Worm (Caenorhabditis elegans) whole organism, L4 larva: Measurements from ENCODE around the gene rig-3.

ENCODE experiments used
- ZK337.2 ChIP-seq: fragments of 200-800 bp; sonication (Bioruptor generic); IDR thresholded peaks from 2 replicates; pipeline ENCODE4 v1.3.6; 2022; ENCODE audit warnings: missing genetic modification reagents, missing genetic modification characterization, missing compliant biosample characterization
- ama-1 ChIP-seq: fragments of 150-350 bp; optimal IDR thresholded peaks from 2 replicates; lab custom pipeline; 2014; ENCODE audit warnings: inconsistent platforms, mixed read lengths
- lin-38 ChIP-seq: fragments of 200-800 bp; sonication (Bioruptor generic); IDR thresholded peaks from 2 replicates; pipeline ENCODE4 v1.3.6; 2022; ENCODE audit warnings: missing genetic modification reagents, missing genetic modification characterization, missing compliant biosample characterization
- nhr-11 ChIP-seq: fragments of 150-350 bp; optimal IDR thresholded peaks from 2 replicates; lab custom pipeline; 2014; ENCODE audit warnings: missing biosample characterization, missing genetic modification characterization
- tag-97 ChIP-seq: fragments of 200-800 bp; sonication (Bioruptor generic); IDR thresholded peaks from 2 replicates; pipeline ENCODE4 v1.3.6; 2022; ENCODE audit warnings: missing genetic modification characterization, missing compliant biosample characterization
- unc-130 ChIP-seq: sonication (generic microtip); optimal IDR thresholded peaks from 2 replicates; lab custom pipeline; 2016; ENCODE audit warnings: missing genetic modification reagents, missing genetic modification characterization, missing compliant biosample characterization

DNA sequence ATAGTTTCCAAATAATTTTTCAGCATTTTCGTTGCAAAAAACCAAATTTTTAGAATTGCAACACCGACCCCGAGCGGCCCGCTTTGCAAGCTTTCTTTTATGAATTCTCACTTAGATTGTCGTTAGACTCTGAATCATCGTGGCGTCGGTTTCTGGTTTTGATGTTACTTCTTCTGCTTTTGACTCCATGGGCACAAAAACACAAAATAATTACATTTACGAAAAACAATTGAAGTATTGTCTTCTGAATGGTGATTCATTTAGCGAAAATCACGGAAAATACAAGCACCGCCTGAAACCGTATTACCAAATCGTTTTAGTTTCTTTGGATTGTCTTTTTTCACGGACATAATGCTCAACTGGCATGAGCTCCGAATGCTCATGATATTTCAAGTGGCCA is 47.7 kb downstream of the rig-3 start, which contains the start of gene pes-23:
- TF ChIP-seq unc-130 (GFP tag; lab: Kevin White, UChicago) (no peak), ZK337.2 (no peak), lin-38 (GFP tag; lab: Robert Waterston, UW) (no peak), tag-97 (GFP tag; lab: Robert Waterston, UW) (no peak), nhr-11 (tag; lab: Kevin White, UChicago) (no peak), ama-1 (no peak)
